Worm (Caenorhabditis elegans) whole organism, L1 larva: ENCODE measurements around the gene polk-1.
A peak's percentile ranks its signal among the peaks of the same experiment; 100 is the strongest.

Source experiments
- F16B12.6 ChIP-seq: fragments of 150-350 bp; optimal IDR thresholded peaks from 2 replicates; lab custom pipeline; 2014; ENCODE audit warnings: missing biosample characterization, missing genetic modification characterization
- alr-1 ChIP-seq: fragments of 200-800 bp; sonication (Bioruptor generic); optimal IDR thresholded peaks from 2 replicates; lab custom pipeline; 2018; ENCODE audit warnings: borderline replicate concordance, mild to moderate bottlenecking, missing genetic modification characterization, missing compliant biosample characterization
- ceh-82 ChIP-seq, 3 experiments: fragments of 150-350 bp in 1 of 3; sonication (generic microtip) in 2 of 3; optimal IDR thresholded peaks; 2 replicates each; lab custom pipeline; 2014 to 2017; ENCODE audit warnings: missing biosample characterization in 3 of 3, missing genetic modification characterization in 3 of 3
- dpl-1 ChIP-seq, 3 experiments: fragments of 150-350 bp in 2 of 3; sonication (generic microtip) in 1 of 3; optimal IDR thresholded peaks; 2 replicates each; lab custom pipeline; 2014 to 2017; ENCODE audit warnings: missing biosample characterization in 3 of 3, missing genetic modification characterization in 3 of 3, missing genetic modification reagents in 3 of 3
- efl-1 ChIP-seq, 4 experiments: fragments of 150-350 bp; optimal IDR thresholded peaks in 3 of 4; peaks in 1 of 4; 1 replicate in 1 of 4; 2 replicates in 3 of 4; lab custom pipeline; 2014; ENCODE audit warnings: missing biosample characterization in 2 of 4, missing genetic modification characterization in 2 of 4, missing genetic modification reagents in 2 of 4
- grh-1 ChIP-seq: fragments of 200-800 bp; sonication (Bioruptor generic); IDR thresholded peaks from 2 replicates; pipeline ENCODE4 v1.3.6; 2022; ENCODE audit warnings: missing genetic modification reagents, missing genetic modification characterization, missing compliant biosample characterization
- lin-13 ChIP-seq: fragments of 150-350 bp; optimal IDR thresholded peaks from 2 replicates; lab custom pipeline; 2014; ENCODE audit warnings: missing biosample characterization, missing genetic modification reagents, missing genetic modification characterization
- mdl-1 ChIP-seq, 2 experiments: fragments of 150-350 bp; optimal IDR thresholded peaks; 2 replicates each; lab custom pipeline; 2014 to 2017; ENCODE audit warnings: missing biosample characterization in 2 of 2, missing genetic modification characterization in 2 of 2, inconsistent platforms in 1 of 2
- mep-1 ChIP-seq: fragments of 150-350 bp; optimal IDR thresholded peaks from 2 replicates; lab custom pipeline; 2014; ENCODE audit warnings: missing biosample characterization, missing genetic modification characterization
- nhr-20 ChIP-seq: sonication (generic microtip); optimal IDR thresholded peaks from 2 replicates; lab custom pipeline; 2016; ENCODE audit warnings: mild to moderate bottlenecking, missing genetic modification characterization, missing compliant biosample characterization
- nhr-28 ChIP-seq: fragments of 150-350 bp; optimal IDR thresholded peaks from 2 replicates; lab custom pipeline; 2014; ENCODE audit warnings: missing biosample characterization, missing genetic modification characterization
- nhr-77 ChIP-seq: fragments of 150-350 bp; optimal IDR thresholded peaks from 2 replicates; lab custom pipeline; 2014; ENCODE audit warnings: missing biosample characterization, missing genetic modification characterization
- pqm-1 ChIP-seq: sonication (generic microtip); optimal IDR thresholded peaks from 3 replicates; lab custom pipeline; 2017; ENCODE audit warnings: missing biosample characterization, missing genetic modification characterization
- tbx-2 ChIP-seq: sonication (generic microtip); optimal IDR thresholded peaks from 2 replicates; lab custom pipeline; 2016; ENCODE audit warnings: missing genetic modification characterization, missing compliant biosample characterization

- TF ChIP-seq tbx-2 (tag; lab: Kevin White, UChicago) (no peak), nhr-28 (tag; lab: Kevin White, UChicago) (no peak), dpl-1 (GFP tag; optimal IDR thresholded peaks at IDR 0.05; lab: Kevin White, UChicago) (no peak), lin-13 (GFP tag; lab: Kevin White, UChicago) (no peak), grh-1 (GFP tag; lab: Robert Waterston, UW) (no peak), ceh-82 (tag; optimal IDR thresholded peaks at IDR 0.05; lab: Kevin White, UChicago) (no peak), nhr-77 (no peak), nhr-20 (tag; lab: Kevin White, UChicago) (no peak), efl-1 (optimal IDR thresholded peaks at IDR 0.05; lab: Kevin White, UChicago) (peak in 1 of 2 experiments; percentile 17), efl-1 (GFP tag; optimal IDR thresholded peaks at IDR 0.05 in 1 of 2; lab: Kevin White, UChicago) (no peak), pqm-1 (no peak), mdl-1 (tag; optimal IDR thresholded peaks at IDR 0.05; lab: Kevin White, UChicago) (no peak), F16B12.6 (tag; lab: Kevin White, UChicago) (no peak), alr-1 (tag; lab: Kevin White, UChicago) (no peak), mep-1 (tag; lab: Kevin White, UChicago) (peak; percentile 1)
Observed at ce11 chrIII:8663143-8663542, 34.8 kb upstream of the polk-1 start.
